Worm (Caenorhabditis elegans) whole organism, L1 larva: ENCODE measurements around the gene Y49F6C.6.

Experiments
- ceh-63 ChIP-seq: fragments of 200-800 bp; sonication (Bioruptor generic); optimal IDR thresholded peaks from 2 replicates; lab custom pipeline; 2018; ENCODE audit warnings: mild to moderate bottlenecking, missing genetic modification characterization, missing compliant biosample characterization
- ceh-82 ChIP-seq, 3 experiments: fragments of 150-350 bp in 1 of 3; sonication (generic microtip) in 2 of 3; optimal IDR thresholded peaks; 2 replicates each; lab custom pipeline; 2014 to 2017; ENCODE audit warnings: missing biosample characterization in 3 of 3, missing genetic modification characterization in 3 of 3
- egl-27 ChIP-seq, 2 experiments: fragments of 150-350 bp in 1 of 2; sonication (generic microtip); optimal IDR thresholded peaks; 3 replicates each; lab custom pipeline; 2017 to 2018; ENCODE audit warnings: missing biosample characterization in 2 of 2, missing genetic modification characterization in 2 of 2, missing genetic modification reagents in 2 of 2
- fos-1 ChIP-seq: fragments of 150-350 bp; optimal IDR thresholded peaks from 2 replicates; lab custom pipeline; 2014; ENCODE audit warnings: missing biosample characterization, missing genetic modification characterization
- nhr-237 ChIP-seq: fragments of 150-350 bp; optimal IDR thresholded peaks from 2 replicates; lab custom pipeline; 2014; ENCODE audit warnings: missing biosample characterization, missing genetic modification characterization
- snpc-4 ChIP-seq: fragments of 150-350 bp; optimal IDR thresholded peaks from 2 replicates; lab custom pipeline; 2014; ENCODE audit warnings: missing biosample characterization, missing genetic modification characterization
- tbx-2 ChIP-seq: sonication (generic microtip); optimal IDR thresholded peaks from 2 replicates; lab custom pipeline; 2016; ENCODE audit warnings: missing genetic modification characterization, missing compliant biosample characterization
- tlp-1 ChIP-seq: fragments of 150-350 bp; optimal IDR thresholded peaks from 2 replicates; lab custom pipeline; 2014; ENCODE audit warnings: missing biosample characterization, missing genetic modification characterization
- unc-130 ChIP-seq: fragments of 150-350 bp; optimal IDR thresholded peaks from 2 replicates; lab custom pipeline; 2017; ENCODE audit warnings: missing biosample characterization, missing genetic modification characterization, inconsistent platforms
- vab-15 ChIP-seq: sonication (generic microtip); optimal IDR thresholded peaks from 2 replicates; lab custom pipeline; 2017; ENCODE audit warnings: missing genotype, mild to moderate bottlenecking, missing genetic modification characterization, missing compliant biosample characterization
- ztf-11 ChIP-seq, 2 experiments: sonication (generic microtip); optimal IDR thresholded peaks; 2 replicates each; lab custom pipeline; 2016 to 2017; ENCODE audit warnings: missing genetic modification characterization in 2 of 2, missing biosample characterization in 1 of 2, missing compliant biosample characterization in 1 of 2

ce11 chrII:3402854-3403253, 35.9 kb upstream of the Y49F6C.6 start, which contains the start of gene nep-10:
- no peak for TF ChIP-seq fos-1
- no peak for TF ChIP-seq ztf-11 (tag; optimal IDR thresholded peaks at IDR 0.05; lab: Kevin White, UChicago)
- TF ChIP-seq ceh-82 (tag; optimal IDR thresholded peaks at IDR 0.05; lab: Kevin White, UChicago): no peak
- TF ChIP-seq unc-130 (tag; lab: Kevin White, UChicago): no peak
- TF ChIP-seq tbx-2: no peak
- no peak for TF ChIP-seq tlp-1
- TF ChIP-seq egl-27 (tag; optimal IDR thresholded peaks at IDR 0.05; lab: Kevin White, UChicago): no peak
- TF ChIP-seq snpc-4 (tag; lab: Kevin White, UChicago): no peak
- no peak for TF ChIP-seq vab-15 (tag; lab: Kevin White, UChicago)
- TF ChIP-seq ceh-63 (GFP tag; lab: Kevin White, UChicago): no peak
- TF ChIP-seq nhr-237 (tag; lab: Kevin White, UChicago): no peak
